Worm (Caenorhabditis elegans): ENCODE measurements around the gene ssq-4.

DNA sequence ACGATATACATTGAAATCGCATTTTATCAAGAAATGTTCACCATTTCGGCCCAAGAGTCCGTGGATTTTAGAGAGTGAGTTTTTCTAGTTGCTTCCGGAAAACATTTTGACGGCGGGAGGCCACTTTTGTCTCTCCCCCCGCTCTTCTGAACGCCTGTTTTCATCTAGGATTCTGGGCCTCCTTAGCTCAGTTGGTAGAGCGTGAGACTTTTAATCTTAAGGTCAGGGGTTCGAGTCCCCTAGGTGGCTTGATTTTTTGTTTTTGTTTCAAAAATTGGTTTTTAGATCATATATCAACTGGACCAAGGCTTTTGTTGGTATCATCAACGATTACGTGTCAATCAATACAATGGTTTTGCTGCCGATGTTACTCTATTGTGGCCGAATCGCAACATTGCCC, 22.5 kb downstream of the ssq-4 start:
- peak; percentile 74; the same call in 1 of the 2 replicates for TF ChIP-seq sea-1 (GFP tag; conservative IDR thresholded peaks at IDR 0.05)
- peak; percentile 18 for TF ChIP-seq B0310.2 (tag; optimal IDR thresholded peaks at IDR 0.05)
- no peak for TF ChIP-seq aly-1 (tag; optimal IDR thresholded peaks at IDR 0.05)

Data from whole organism, early embryonic.